Worm (Caenorhabditis elegans): Measurements from ENCODE around the gene Y59H11AR.4.

ce11 chrIV:8630243-8630642, 29.7 kb upstream of the Y59H11AR.4 start:
- no peak for TF ChIP-seq W03F9.2 (tag; optimal IDR thresholded peaks at IDR 0.05)
- TF ChIP-seq him-1 (tag; optimal IDR thresholded peaks at IDR 0.05) = no peak

All from whole organism, L4/young adult.